Fruit fly (Drosophila melanogaster) whole organism, embryonic: ENCODE measurements around the gene CG13096.

Experiments used
- CG11085 ChIP-seq: fragments of 200-800 bp; sonication (Bioruptor generic); IDR thresholded peaks from 2 replicates; pipeline ENCODE4 v1.3.6; 2022; ENCODE audit warnings: missing biosample characterization, missing genetic modification characterization
- CG12769 ChIP-seq: fragments of 200-800 bp; sonication (Bioruptor generic); optimal IDR thresholded peaks from 2 replicates; lab custom pipeline; 2019; ENCODE audit warnings: missing biosample characterization, mild to moderate bottlenecking, missing genetic modification characterization, moderate library complexity
- CG14014 ChIP-seq: fragments of 200-800 bp; sonication (Bioruptor generic); IDR thresholded peaks from 2 replicates; pipeline ENCODE4 v1.3.6; 2022; ENCODE audit warnings: missing biosample characterization, missing genetic modification characterization
- CG1529 ChIP-seq: fragments of 200-800 bp; sonication (Bioruptor generic); optimal IDR thresholded peaks from 3 replicates; lab custom pipeline; 2018; ENCODE audit warnings: missing biosample characterization, missing genetic modification characterization
- CG15479 ChIP-seq: fragments of 200-800 bp; sonication (Bioruptor generic); optimal IDR thresholded peaks from 3 replicates; lab custom pipeline; 2019; ENCODE audit warnings: missing biosample characterization, mild to moderate bottlenecking, missing genetic modification characterization, moderate library complexity
- CG16815 ChIP-seq: fragments of 200-800 bp; sonication (Bioruptor generic); optimal IDR thresholded peaks from 3 replicates; lab custom pipeline; 2017; ENCODE audit warnings: missing biosample characterization, mild to moderate bottlenecking, missing genetic modification characterization
- CG18262 ChIP-seq: fragments of 200-800 bp; optimal IDR thresholded peaks from 3 replicates; lab custom pipeline; 2019; ENCODE audit warnings: missing biosample characterization, mild to moderate bottlenecking, missing genetic modification characterization, moderate library complexity
- CG33557 ChIP-seq: fragments of 200-800 bp; sonication (Bioruptor generic); optimal IDR thresholded peaks from 2 replicates; lab custom pipeline; 2019; ENCODE audit warnings: missing biosample characterization, mild to moderate bottlenecking, missing genetic modification characterization, moderate library complexity
- CG4404 ChIP-seq: fragments of 200-800 bp; sonication (Bioruptor generic); IDR thresholded peaks from 2 replicates; pipeline ENCODE4 v1.3.6; 2022; ENCODE audit warnings: missing biosample characterization, missing genetic modification characterization
- CG4617 ChIP-seq: fragments of 200-800 bp; sonication (Bioruptor generic); optimal IDR thresholded peaks from 3 replicates; lab custom pipeline; 2016; ENCODE audit warnings: missing biosample characterization, missing genetic modification characterization, borderline replicate concordance
- CG5180 ChIP-seq: fragments of 200-800 bp; sonication (Bioruptor generic); optimal IDR thresholded peaks from 3 replicates; lab custom pipeline; 2017; ENCODE audit warnings: missing biosample characterization, missing genetic modification characterization, mild to moderate bottlenecking, moderate library complexity, missing genetic modification reagents
- CG6654 ChIP-seq: fragments of 200-800 bp; sonication (Bioruptor generic); optimal IDR thresholded peaks from 2 replicates; lab custom pipeline; 2017; ENCODE audit warnings: missing biosample characterization, mild to moderate bottlenecking, missing genetic modification characterization
- CG7372 ChIP-seq: fragments of 200-800 bp; sonication (Bioruptor generic); IDR thresholded peaks from 2 replicates; pipeline ENCODE4 v1.3.6; 2022; ENCODE audit warnings: missing biosample characterization, missing genetic modification characterization
- CG7556 ChIP-seq: fragments of 200-800 bp; sonication (Bioruptor generic); optimal IDR thresholded peaks from 2 replicates; lab custom pipeline; 2017; ENCODE audit warnings: missing biosample characterization, mild to moderate bottlenecking, missing genetic modification characterization
- CG7786 ChIP-seq: fragments of 200-800 bp; sonication (Bioruptor generic); optimal IDR thresholded peaks from 2 replicates; lab custom pipeline; 2016; ENCODE audit warnings: missing biosample characterization, missing genetic modification characterization
- CG7839 ChIP-seq: fragments of 200-800 bp; sonication (Bioruptor generic); optimal IDR thresholded peaks from 3 replicates; lab custom pipeline; 2018; ENCODE audit warnings: missing biosample characterization, mild to moderate bottlenecking, missing genetic modification characterization, moderate library complexity
- CG8290 ChIP-seq, 3 experiments: fragments of 200-800 bp; sonication (Bioruptor generic); optimal IDR thresholded peaks; 2 replicates each; lab custom pipeline; 2016 to 2019; ENCODE audit warnings: missing biosample characterization in 3 of 3, missing genetic modification characterization in 3 of 3, mild to moderate bottlenecking in 2 of 3, moderate library complexity in 1 of 3
- Chrac-16 ChIP-seq: fragments of 200-800 bp; sonication (Bioruptor generic); optimal IDR thresholded peaks from 3 replicates; lab custom pipeline; 2016; ENCODE audit warnings: missing biosample characterization, missing genetic modification characterization
- Doc2 ChIP-seq: fragments of 200-800 bp; sonication (Bioruptor generic); IDR thresholded peaks from 2 replicates; pipeline ENCODE4 v1.3.6; 2022; ENCODE audit warnings: missing biosample characterization, missing genetic modification characterization
- E2f2 ChIP-seq: fragments of 200-800 bp; sonication (Bioruptor generic); IDR thresholded peaks from 2 replicates; pipeline ENCODE4 v1.3.6; 2022; ENCODE audit warnings: missing biosample characterization, missing genetic modification characterization
- ERR ChIP-seq: fragments of 200-800 bp; sonication (Bioruptor generic); optimal IDR thresholded peaks from 2 replicates; lab custom pipeline; 2016; ENCODE audit warnings: missing biosample characterization, missing genetic modification characterization
- Eip74EF ChIP-seq, 2 experiments: fragments of 200-800 bp in 1 of 2; fragments of >200 bp in 1 of 2; sonication (Bioruptor generic) in 1 of 2; optimal IDR thresholded peaks; 2 replicates each; lab custom pipeline; 2017 to 2019; ENCODE audit warnings: missing biosample characterization in 2 of 2, missing genetic modification characterization in 2 of 2, mild to moderate bottlenecking in 1 of 2, moderate library complexity in 1 of 2
- Hr3 ChIP-seq: fragments of 200-800 bp; sonication (Bioruptor generic); optimal IDR thresholded peaks from 3 replicates; lab custom pipeline; 2016; ENCODE audit warnings: missing biosample characterization, missing genetic modification characterization
- Hr39 ChIP-seq: fragments of >200 bp; optimal IDR thresholded peaks from 2 replicates; lab custom pipeline; 2017
- Lim3 ChIP-seq: fragments of 200-800 bp; sonication (Bioruptor generic); IDR thresholded peaks from 2 replicates; pipeline ENCODE4 v1.3.6; 2022; ENCODE audit warnings: missing biosample characterization, missing genetic modification characterization
- Mad ChIP-seq: fragments of 200-800 bp; sonication (Bioruptor generic); optimal IDR thresholded peaks from 2 replicates; lab custom pipeline; 2016; ENCODE audit warnings: missing biosample characterization, missing genetic modification characterization
- NFAT ChIP-seq: fragments of 200-800 bp; sonication (Bioruptor generic); IDR thresholded peaks from 2 replicates; pipeline ENCODE4 v1.3.6; 2022; ENCODE audit warnings: missing biosample characterization, missing genetic modification characterization
- Nf-YB ChIP-seq: fragments of 200-800 bp; sonication (Bioruptor generic); optimal IDR thresholded peaks from 3 replicates; lab custom pipeline; 2019; ENCODE audit warnings: missing biosample characterization, mild to moderate bottlenecking, missing genetic modification characterization, moderate library complexity
- Opbp ChIP-seq: fragments of 200-800 bp; sonication (Bioruptor generic); IDR thresholded peaks from 3 replicates; pipeline ENCODE4 v1.3.6; 2022; ENCODE audit warnings: missing biosample characterization, missing genetic modification characterization; ENCODE audit not compliant: partially characterized antibody
- Six4 ChIP-seq: fragments of 200-800 bp; sonication (Bioruptor generic); optimal IDR thresholded peaks from 2 replicates; lab custom pipeline; 2016; ENCODE audit warnings: missing biosample characterization, missing genetic modification characterization
- amos ChIP-seq: fragments of 200-800 bp; sonication (Bioruptor generic); IDR thresholded peaks from 2 replicates; pipeline ENCODE4 v1.3.6; 2022; ENCODE audit warnings: missing biosample characterization, missing genetic modification characterization; ENCODE audit not compliant: partially characterized antibody
- ap ChIP-seq: fragments of 200-800 bp; sonication (Bioruptor generic); IDR thresholded peaks from 2 replicates; pipeline ENCODE4 v1.3.6; 2022; ENCODE audit warnings: missing biosample characterization, missing genetic modification characterization
- bowl ChIP-seq: fragments of 200-800 bp; sonication (Bioruptor generic); IDR thresholded peaks from 2 replicates; pipeline ENCODE4 v1.3.6; 2022; ENCODE audit warnings: missing biosample characterization, missing genetic modification characterization
- chinmo ChIP-seq: fragments of 200-800 bp; sonication (Bioruptor generic); IDR thresholded peaks from 4 replicates; pipeline ENCODE4 v1.3.6; 2022; ENCODE audit warnings: missing biosample characterization, missing genetic modification characterization; ENCODE audit not compliant: partially characterized antibody
- disco-r ChIP-seq: fragments of 200-800 bp; sonication (Bioruptor generic); optimal IDR thresholded peaks from 2 replicates; lab custom pipeline; 2016; ENCODE audit warnings: missing biosample characterization, missing genetic modification characterization
- dmrt99B ChIP-seq: fragments of 200-800 bp; sonication (Bioruptor generic); optimal IDR thresholded peaks from 2 replicates; lab custom pipeline; 2018; ENCODE audit warnings: missing biosample characterization, mild to moderate bottlenecking, missing genetic modification characterization, moderate library complexity
- dpn ChIP-seq, 2 experiments: fragments of 200-800 bp; sonication (Bioruptor generic); optimal IDR thresholded peaks; 3 replicates each; lab custom pipeline; 2016; ENCODE audit warnings: missing biosample characterization in 2 of 2, missing genetic modification characterization in 2 of 2
- en ChIP-seq: fragments of 200-800 bp; sonication (Bioruptor generic); optimal IDR thresholded peaks from 2 replicates; lab custom pipeline; 2016; ENCODE audit warnings: missing biosample characterization, missing genetic modification characterization
- fd3F ChIP-seq: fragments of 200-800 bp; sonication (Bioruptor generic); optimal IDR thresholded peaks from 2 replicates; lab custom pipeline; 2018; ENCODE audit warnings: missing biosample characterization, mild to moderate bottlenecking, missing genetic modification characterization, moderate library complexity
- ind ChIP-seq: fragments of 200-800 bp; sonication (Bioruptor generic); optimal IDR thresholded peaks from 3 replicates; lab custom pipeline; 2016; ENCODE audit warnings: missing biosample characterization, missing genetic modification characterization
- insv ChIP-seq, 2 experiments: fragments of 200-800 bp; sonication (Bioruptor generic); optimal IDR thresholded peaks; 3 replicates each; lab custom pipeline; 2016 to 2018; ENCODE audit warnings: missing biosample characterization in 2 of 2, missing genetic modification characterization in 2 of 2
- jing ChIP-seq: fragments of 200-800 bp; sonication (Bioruptor generic); optimal IDR thresholded peaks from 2 replicates; lab custom pipeline; 2018; ENCODE audit warnings: missing biosample characterization, mild to moderate bottlenecking, missing genetic modification characterization
- kah ChIP-seq: fragments of 200-800 bp; sonication (Bioruptor generic); optimal IDR thresholded peaks from 2 replicates; lab custom pipeline; 2018; ENCODE audit warnings: missing biosample characterization, mild to moderate bottlenecking, missing genetic modification characterization
- mld ChIP-seq: fragments of 200-800 bp; sonication (Bioruptor generic); IDR thresholded peaks from 3 replicates; pipeline ENCODE4 v1.3.6; 2022; ENCODE audit warnings: missing biosample characterization, missing genetic modification characterization; ENCODE audit not compliant: partially characterized antibody
- sens ChIP-seq: fragments of 200-800 bp; sonication (Bioruptor generic); peaks from one replicate; lab custom pipeline; 2016; ENCODE audit warnings: missing biosample characterization, missing genetic modification characterization
- seq ChIP-seq: fragments of 200-800 bp; sonication (Bioruptor generic); IDR thresholded peaks from 2 replicates; pipeline ENCODE4 v1.3.6; 2022; ENCODE audit warnings: missing biosample characterization, missing genetic modification characterization
- sim ChIP-seq: fragments of 200-800 bp; sonication (Bioruptor generic); IDR thresholded peaks from 2 replicates; pipeline ENCODE4 v1.3.6; 2022; ENCODE audit warnings: missing biosample characterization, missing genetic modification characterization
- sima ChIP-seq: fragments of 200-800 bp; sonication (Bioruptor generic); optimal IDR thresholded peaks from 2 replicates; lab custom pipeline; 2016; ENCODE audit warnings: missing biosample characterization, missing genetic modification characterization
- so ChIP-seq: fragments of 200-800 bp; sonication (Bioruptor generic); IDR thresholded peaks from 3 replicates; pipeline ENCODE4 v1.3.6; 2022; ENCODE audit warnings: missing biosample characterization, missing genetic modification characterization
- tio ChIP-seq: fragments of 200-800 bp; sonication (Bioruptor generic); optimal IDR thresholded peaks from 2 replicates; lab custom pipeline; 2017; ENCODE audit warnings: missing biosample characterization, missing genetic modification characterization, inconsistent platforms
- zfh2 ChIP-seq: fragments of 200-800 bp; sonication (Bioruptor generic); optimal IDR thresholded peaks from 2 replicates; lab custom pipeline; 2016; ENCODE audit warnings: missing biosample characterization, missing genetic modification characterization

Gene CG13096

DNA sequence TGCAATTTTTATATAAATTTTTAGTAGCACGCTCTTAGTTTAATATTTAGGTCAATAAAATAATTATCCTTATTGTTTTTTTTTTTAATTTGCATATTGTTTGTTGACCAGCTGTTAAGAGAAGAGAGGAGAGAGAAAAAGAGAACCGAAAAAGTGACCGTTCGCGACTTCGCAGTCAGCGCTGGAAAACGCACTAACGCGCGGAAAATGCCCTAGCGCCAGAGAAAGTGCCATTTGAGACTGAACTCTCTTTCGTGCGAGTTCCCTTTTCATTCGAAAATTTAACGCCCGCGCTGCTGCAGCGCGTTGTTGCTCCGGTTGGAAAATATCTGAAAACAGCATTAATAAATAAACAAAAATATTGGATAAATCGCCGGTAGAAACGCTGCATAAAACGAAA, 31.4 kb upstream of the CG13096 start (continued):
- TF ChIP-seq chinmo (GFP tag; lab: Robert Waterston, UW) = no peak
- peak; percentile 69 for TF ChIP-seq sens (GFP tag; lab: Kevin White, UChicago)
- peak; percentile 4 for TF ChIP-seq CG18262
- TF ChIP-seq sim (GFP tag; lab: Robert Waterston, UW) = no peak
- no peak for TF ChIP-seq CG7556 (GFP tag; lab: Kevin White, UChicago)
- TF ChIP-seq dmrt99B (tag; lab: Kevin White, UChicago) = no peak
- no peak for TF ChIP-seq CG11085 (GFP tag; lab: Robert Waterston, UW)
- no peak for TF ChIP-seq CG1529 (GFP tag; lab: Kevin White, UChicago)
- TF ChIP-seq Doc2 (GFP tag; lab: Robert Waterston, UW) = no peak
- TF ChIP-seq CG15479 = no peak
- TF ChIP-seq bowl (GFP tag; lab: Robert Waterston, UW) = no peak
- TF ChIP-seq mld = no peak
- TF ChIP-seq NFAT = no peak
- no peak for TF ChIP-seq Eip74EF (GFP tag; optimal IDR thresholded peaks at IDR 0.05; lab: Kevin White, UChicago)
- no peak for TF ChIP-seq Lim3 (GFP tag; lab: Robert Waterston, UW)
- TF ChIP-seq Mad (GFP tag; lab: Kevin White, UChicago) = peak; percentile 1
- no peak for TF ChIP-seq ERR (GFP tag; lab: Kevin White, UChicago)
- no peak for TF ChIP-seq CG7786
- TF ChIP-seq tio = no peak
- peak; percentile 27 for TF ChIP-seq CG12769 (tag; lab: Kevin White, UChicago)
- TF ChIP-seq Hr3 (GFP tag; lab: Kevin White, UChicago) = no peak
- no peak for TF ChIP-seq so (GFP tag; lab: Robert Waterston, UW)
- TF ChIP-seq CG7372 (GFP tag; lab: Robert Waterston, UW) = no peak
- TF ChIP-seq Six4 (GFP tag; lab: Kevin White, UChicago) = no peak
- no peak for TF ChIP-seq fd3F (GFP tag; lab: Kevin White, UChicago)
- no peak for TF ChIP-seq Hr39 (lab: Kevin White, UChicago)
- no peak; the same call in 1 of the 2 replicates for TF ChIP-seq E2f2
- peak; percentile 38 for TF ChIP-seq amos (GFP tag; lab: Robert Waterston, UW)
- TF ChIP-seq sima (GFP tag; lab: Kevin White, UChicago) = no peak
- peak; percentile 41 for TF ChIP-seq CG33557
- no peak for TF ChIP-seq ap (GFP tag; lab: Robert Waterston, UW)
- no peak for TF ChIP-seq CG6654
- no peak for TF ChIP-seq CG7839 (tag; lab: Kevin White, UChicago)
- TF ChIP-seq Opbp (GFP tag; lab: Robert Waterston, UW) = no peak
- TF ChIP-seq dpn (GFP tag; optimal IDR thresholded peaks at IDR 0.05; lab: Kevin White, UChicago) = peak in 1 of 2 experiments; percentile 24
- no peak for TF ChIP-seq CG5180 (GFP tag; lab: Kevin White, UChicago)
- no peak; the same call in 1 of the 2 replicates for TF ChIP-seq seq (GFP tag; lab: Robert Waterston, UW)
- TF ChIP-seq Nf-YB (GFP tag; lab: Kevin White, UChicago) = no peak
- no peak for TF ChIP-seq kah
- no peak for TF ChIP-seq jing (GFP tag; lab: Kevin White, UChicago)
- TF ChIP-seq ind (GFP tag; lab: Kevin White, UChicago) = no peak
- TF ChIP-seq CG4617 (GFP tag; lab: Kevin White, UChicago) = peak; percentile 3
- no peak for TF ChIP-seq disco-r (GFP tag; lab: Kevin White, UChicago)
- TF ChIP-seq insv (GFP tag; optimal IDR thresholded peaks at IDR 0.05; lab: Kevin White, UChicago) = peak in 1 of 2 experiments; percentile 25
- TF ChIP-seq CG4404 (GFP tag; lab: Robert Waterston, UW) = no peak
- no peak for TF ChIP-seq CG16815 (GFP tag; lab: Kevin White, UChicago)
- TF ChIP-seq Chrac-16 (GFP tag; lab: Kevin White, UChicago) = no peak
- TF ChIP-seq CG14014 (GFP tag; lab: Robert Waterston, UW) = peak; percentile 14; the same call in 1 of the 2 replicates
- peak; percentile 51 for TF ChIP-seq CG8290 (GFP tag; optimal IDR thresholded peaks at IDR 0.05; lab: Kevin White, UChicago)
- peak in 1 of 2 experiments; percentile 45 for TF ChIP-seq CG8290 (tag; optimal IDR thresholded peaks at IDR 0.05; lab: Kevin White, UChicago)
- no peak for TF ChIP-seq en
- no peak for TF ChIP-seq zfh2 (GFP tag; lab: Kevin White, UChicago)
